Fruit fly (Drosophila melanogaster): Measurements from ENCODE around the gene Ugt37A1.

Gene Ugt37A1

dm6 chr2L:20416754-20417563 is 43.1 kb upstream of the Ugt37A1 start, which contains the start of the genes CG10949 and Arpc2 (continued):
- TF ChIP-seq fd3F (GFP tag; optimal IDR thresholded peaks at IDR 0.05) (peak; percentile 59), CG2712 (tag; optimal IDR thresholded peaks at IDR 0.05) (peak; percentile 75), CG2120 (GFP tag; optimal IDR thresholded peaks at IDR 0.05) (peak; percentile 58), CG10565 (GFP tag; optimal IDR thresholded peaks at IDR 0.05) (no peak), nerfin-1 (tag; optimal IDR thresholded peaks at IDR 0.05) (peak; percentile 92), H2.0 (GFP tag; IDR thresholded peaks at IDR 0.05) (peak; percentile 38; the same call in 1 of the 2 replicates), CG8924 (tag; optimal IDR thresholded peaks at IDR 0.05) (peak; percentile 64), CG17361 (GFP tag; IDR thresholded peaks at IDR 0.05) (peak; percentile 84), pita (GFP tag; optimal IDR thresholded peaks at IDR 0.05) (no peak), az2 (GFP tag; optimal IDR thresholded peaks at IDR 0.05) (peak; percentile 52), fd64A (GFP tag; optimal IDR thresholded peaks at IDR 0.05) (no peak), vnd (GFP tag; IDR thresholded peaks at IDR 0.05; ENCODE audit: partially characterized antibody) (peak; percentile 61), Rfx (GFP tag; IDR thresholded peaks at IDR 0.05) (peak; percentile 34; the same call in 1 of the 2 replicates), Drgx (GFP tag; IDR thresholded peaks at IDR 0.05) (no peak), grau (tag; optimal IDR thresholded peaks at IDR 0.05) (peak; percentile 72), Dll (GFP tag; IDR thresholded peaks at IDR 0.05; ENCODE audit: partially characterized antibody) (peak; percentile 65; the same call in 3 of the 4 replicates), CG6765 (GFP tag; optimal IDR thresholded peaks at IDR 0.05) (peak; percentile 12), Lhr (GFP tag; optimal IDR thresholded peaks at IDR 0.05) (peak; percentile 67), Fer3 (tag; optimal IDR thresholded peaks at IDR 0.05) (peak; percentile 44), phol (tag; optimal IDR thresholded peaks at IDR 0.05) (peak; percentile 70), CG15696 (tag; optimal IDR thresholded peaks at IDR 0.05) (peak; percentile 62), CG12744 (GFP tag; optimal IDR thresholded peaks at IDR 0.05) (no peak), CG14710 (tag; optimal IDR thresholded peaks at IDR 0.05) (peak; percentile 86), CG8290 (GFP tag; optimal IDR thresholded peaks at IDR 0.05) (no peak), CG8290 (tag; optimal IDR thresholded peaks at IDR 0.05) (peak in 1 of 2 experiments; percentile 6), CG14965 (GFP tag; optimal IDR thresholded peaks at IDR 0.05; ENCODE audit: borderline replicate concordance) (no peak), Blimp-1 (GFP tag; optimal IDR thresholded peaks at IDR 0.05) (peak; percentile 32), Taf1 (GFP tag; IDR thresholded peaks at IDR 0.05) (peak; percentile 25; the same call in 1 of the 2 replicates), CG30020 (tag; optimal IDR thresholded peaks at IDR 0.05) (peak; percentile 55), CoRest (tag; optimal IDR thresholded peaks at IDR 0.05) (peak; percentile 84), Dp (GFP tag; optimal IDR thresholded peaks at IDR 0.05) (peak; percentile 69), CG6791 (GFP tag; IDR thresholded peaks at IDR 0.05; ENCODE audit: partially characterized antibody) (peak; percentile 60; the same call in 2 of the 3 replicates), CG17186 (GFP tag; optimal IDR thresholded peaks at IDR 0.05) (peak; percentile 6), CG12942 (GFP tag; optimal IDR thresholded peaks at IDR 0.05) (peak; percentile 46), Opbp (GFP tag; IDR thresholded peaks at IDR 0.05; ENCODE audit: partially characterized antibody) (peak; percentile 41; the same call in 1 of the 3 replicates), CG14860 (GFP tag; IDR thresholded peaks at IDR 0.05; ENCODE audit: partially characterized antibody) (peak; percentile 61), bbx (GFP tag; IDR thresholded peaks at IDR 0.05; ENCODE audit: partially characterized antibody) (peak; percentile 57; the same call in 1 of the 2 replicates), Xbp1 (GFP tag; optimal IDR thresholded peaks at IDR 0.05) (peak; percentile 65), vvl (GFP tag; IDR thresholded peaks at IDR 0.05) (peak; percentile 27; the same call in 1 of the 2 replicates), CG7963 (GFP tag; IDR thresholded peaks at IDR 0.05; ENCODE audit: partially characterized antibody) (peak; percentile 52; the same call in 1 of the 3 replicates), sqz (GFP tag; optimal IDR thresholded peaks at IDR 0.05) (peak; percentile 9), lola (GFP tag; optimal IDR thresholded peaks at IDR 0.05) (peak in 1 of 3 experiments; percentile 59), CG9727 (GFP tag; optimal IDR thresholded peaks at IDR 0.05) (peak; percentile 17), ara (GFP tag; IDR thresholded peaks at IDR 0.05) (no peak), CG13296 (GFP tag; optimal IDR thresholded peaks at IDR 0.05) (peak; percentile 48), E2f1 (GFP tag; IDR thresholded peaks at IDR 0.05) (peak; percentile 48; the same call in 1 of the 2 replicates)

Measured in whole organism, embryonic.